Worm (Caenorhabditis elegans) whole organism, midembryonic: Measurements from ENCODE around the gene snpc-1.1.

Experiments
- flt-1 ChIP-seq: fragments of 200-800 bp; sonication (Bioruptor generic); IDR thresholded peaks from 2 replicates; pipeline ENCODE4 v1.3.6; 2022; ENCODE audit warnings: missing genetic modification characterization, missing compliant biosample characterization
- klf-2 ChIP-seq: fragments of 200-800 bp; sonication (Bioruptor generic); conservative IDR thresholded peaks from 2 replicates; pipeline ENCODE4 v1.3.6; 2022; ENCODE audit warnings: missing genetic modification reagents, missing genetic modification characterization, missing compliant biosample characterization
- med-1 ChIP-seq: sonication (generic microtip); optimal IDR thresholded peaks from 2 replicates; lab custom pipeline; 2017; ENCODE audit warnings: missing genetic modification characterization, mild to moderate bottlenecking, missing compliant biosample characterization, antibody characterized with exemption, missing genetic modification reagents; ENCODE audit not compliant: insufficient read depth
- ref-1 ChIP-seq: fragments of 200-800 bp; sonication (Bioruptor generic); conservative IDR thresholded peaks from 2 replicates; pipeline ENCODE4 v1.3.6; 2022; ENCODE audit warnings: missing genetic modification reagents, missing genetic modification characterization, missing compliant biosample characterization
- ztf-23 ChIP-seq: fragments of 200-800 bp; sonication (Bioruptor generic); IDR thresholded peaks from 2 replicates; pipeline ENCODE4 v1.3.6; 2022; ENCODE audit warnings: missing genetic modification reagents, missing genetic modification characterization, missing compliant biosample characterization

- TF ChIP-seq flt-1 (GFP tag; lab: Robert Waterston, UW) (no peak), ref-1 (GFP tag; lab: Robert Waterston, UW) (no peak), med-1 (GFP tag; lab: Kevin White, UChicago) (no peak), ztf-23 (no peak), klf-2 (no peak)
These were observed 19.7 kb downstream of the snpc-1.1 start, which contains the start of gene B0228.8 for ce11 chrII:7761440-7761839.
